Fruit fly (Drosophila melanogaster) whole organism, embryonic: ENCODE measurements around the gene CG32700.
A peak's percentile ranks its signal among the peaks of the same experiment; 100 is the strongest.

Experiments
- Atf-2 ChIP-seq: fragments of 200-800 bp; sonication (Bioruptor generic); optimal IDR thresholded peaks from 2 replicates; lab custom pipeline; 2016; ENCODE audit warnings: missing biosample characterization, missing genetic modification characterization
- Atf6 ChIP-seq: fragments of 200-800 bp; sonication (Bioruptor generic); IDR thresholded peaks from 2 replicates; pipeline ENCODE4 v1.3.6; 2022; ENCODE audit warnings: missing biosample characterization, missing genetic modification characterization
- B-H1 ChIP-seq: fragments of 200-800 bp; sonication (Bioruptor generic); IDR thresholded peaks from 3 replicates; pipeline ENCODE4 v1.3.6; 2022; ENCODE audit warnings: missing biosample characterization, missing genetic modification characterization
- BtbVII ChIP-seq: fragments of 200-800 bp; sonication (Bioruptor generic); optimal IDR thresholded peaks from 3 replicates; lab custom pipeline; 2017; ENCODE audit warnings: missing biosample characterization, mild to moderate bottlenecking, missing genetic modification characterization
- CG10431 ChIP-seq: fragments of 200-800 bp; sonication (Bioruptor generic); optimal IDR thresholded peaks from 3 replicates; lab custom pipeline; 2018; ENCODE audit warnings: missing biosample characterization, mild to moderate bottlenecking, missing genetic modification characterization
- CG11504 ChIP-seq: fragments of 200-800 bp; sonication (Bioruptor generic); optimal IDR thresholded peaks from 3 replicates; lab custom pipeline; 2019; ENCODE audit warnings: missing biosample characterization, mild to moderate bottlenecking, missing genetic modification characterization, moderate library complexity
- CG11560 ChIP-seq: fragments of 200-800 bp; sonication (Bioruptor generic); IDR thresholded peaks from 3 replicates; pipeline ENCODE4 v1.3.6; 2022; ENCODE audit warnings: missing biosample characterization, missing genetic modification characterization
- CG13123 ChIP-seq: fragments of 200-800 bp; sonication (Bioruptor generic); optimal IDR thresholded peaks from 2 replicates; lab custom pipeline; 2016; ENCODE audit warnings: missing biosample characterization, missing genetic modification characterization
- CG13296 ChIP-seq: fragments of 200-800 bp; sonication (Bioruptor generic); optimal IDR thresholded peaks from 3 replicates; lab custom pipeline; 2018; ENCODE audit warnings: missing biosample characterization, mild to moderate bottlenecking, missing genetic modification characterization
- CG13894 ChIP-seq: fragments of 200-800 bp; sonication (Bioruptor generic); optimal IDR thresholded peaks from 3 replicates; lab custom pipeline; 2018; ENCODE audit warnings: missing biosample characterization, mild to moderate bottlenecking, missing genetic modification characterization, moderate library complexity
- CG14965 ChIP-seq: fragments of 200-800 bp; sonication (Bioruptor generic); optimal IDR thresholded peaks from 2 replicates; lab custom pipeline; 2016; ENCODE audit warnings: missing biosample characterization, missing genetic modification characterization, borderline replicate concordance
- CG15601 ChIP-seq: fragments of 200-800 bp; sonication (Bioruptor generic); optimal IDR thresholded peaks from 3 replicates; lab custom pipeline; 2019; ENCODE audit warnings: missing biosample characterization, mild to moderate bottlenecking, missing genetic modification characterization, moderate library complexity
- CG1792 ChIP-seq: fragments of 200-800 bp; sonication (Bioruptor generic); optimal IDR thresholded peaks from 2 replicates; lab custom pipeline; 2016; ENCODE audit warnings: missing biosample characterization, missing genetic modification characterization
- CG18011 ChIP-seq: fragments of 200-800 bp; sonication (Bioruptor generic); optimal IDR thresholded peaks from 2 replicates; lab custom pipeline; 2017; ENCODE audit warnings: missing biosample characterization, missing genetic modification characterization, mild to moderate bottlenecking, moderate library complexity, missing genotype
- CG2120 ChIP-seq: fragments of 200-800 bp; sonication (Bioruptor generic); optimal IDR thresholded peaks from 3 replicates; lab custom pipeline; 2016; ENCODE audit warnings: missing biosample characterization, missing genetic modification characterization
- CG2712 ChIP-seq: fragments of 200-800 bp; optimal IDR thresholded peaks from 3 replicates; lab custom pipeline; 2019; ENCODE audit warnings: missing biosample characterization, mild to moderate bottlenecking, missing genetic modification characterization, moderate library complexity
- CG31441 ChIP-seq: fragments of 200-800 bp; sonication (Bioruptor generic); IDR thresholded peaks from 2 replicates; pipeline ENCODE4 v1.3.6; 2022; ENCODE audit warnings: missing biosample characterization, missing genetic modification characterization
- CG34224 ChIP-seq: fragments of 200-800 bp; sonication (Bioruptor generic); IDR thresholded peaks from 3 replicates; pipeline ENCODE4 v1.3.6; 2022; ENCODE audit warnings: missing biosample characterization, missing genetic modification characterization; ENCODE audit not compliant: partially characterized antibody
- CG3995 ChIP-seq: fragments of 200-800 bp; sonication (Bioruptor generic); optimal IDR thresholded peaks from 3 replicates; lab custom pipeline; 2016; ENCODE audit warnings: missing biosample characterization, missing genetic modification characterization
- CG4820 ChIP-seq: fragments of 200-800 bp; sonication (Bioruptor generic); optimal IDR thresholded peaks from 3 replicates; lab custom pipeline; 2016; ENCODE audit warnings: missing biosample characterization, missing genetic modification characterization
- CG4854 ChIP-seq: fragments of 200-800 bp; sonication (Bioruptor generic); optimal IDR thresholded peaks from 2 replicates; lab custom pipeline; 2016; ENCODE audit warnings: missing biosample characterization, missing genetic modification characterization, inconsistent platforms
- CG6254 ChIP-seq: fragments of 200-800 bp; sonication (Bioruptor generic); optimal IDR thresholded peaks from 3 replicates; lab custom pipeline; 2017; ENCODE audit warnings: mild to moderate bottlenecking, missing biosample characterization, missing genetic modification reagents, missing genetic modification characterization
- CG6654 ChIP-seq: fragments of 200-800 bp; sonication (Bioruptor generic); optimal IDR thresholded peaks from 2 replicates; lab custom pipeline; 2017; ENCODE audit warnings: missing biosample characterization, mild to moderate bottlenecking, missing genetic modification characterization
- CG7372 ChIP-seq: fragments of 200-800 bp; sonication (Bioruptor generic); IDR thresholded peaks from 2 replicates; pipeline ENCODE4 v1.3.6; 2022; ENCODE audit warnings: missing biosample characterization, missing genetic modification characterization
- CG7987 ChIP-seq: fragments of 200-800 bp; sonication (Bioruptor generic); optimal IDR thresholded peaks from 2 replicates; lab custom pipeline; 2018; ENCODE audit warnings: missing biosample characterization, mild to moderate bottlenecking, missing genetic modification characterization, moderate library complexity
- CG8944 ChIP-seq: fragments of 200-800 bp; sonication (Bioruptor generic); optimal IDR thresholded peaks from 3 replicates; lab custom pipeline; 2016; ENCODE audit warnings: missing biosample characterization, missing genetic modification characterization
- CG9817 ChIP-seq: fragments of 200-800 bp; sonication (Bioruptor generic); optimal IDR thresholded peaks from 2 replicates; lab custom pipeline; 2018; ENCODE audit warnings: missing biosample characterization, mild to moderate bottlenecking, missing genetic modification characterization, moderate library complexity
- E2f1 ChIP-seq: fragments of 200-800 bp; sonication (Bioruptor generic); IDR thresholded peaks from 2 replicates; pipeline ENCODE4 v1.3.6; 2022; ENCODE audit warnings: missing biosample characterization, missing genetic modification characterization
- Fer2 ChIP-seq: fragments of 200-800 bp; sonication (Bioruptor generic); optimal IDR thresholded peaks from 2 replicates; lab custom pipeline; 2018; ENCODE audit warnings: missing biosample characterization, mild to moderate bottlenecking, missing genetic modification characterization, moderate library complexity
- Hand ChIP-seq: fragments of 200-800 bp; sonication (Bioruptor generic); optimal IDR thresholded peaks from 2 replicates; lab custom pipeline; 2017; ENCODE audit warnings: mild to moderate bottlenecking, missing biosample characterization, missing genetic modification reagents, missing genetic modification characterization
- Jarid2 ChIP-seq: fragments of 200-800 bp; sonication (Bioruptor generic); optimal IDR thresholded peaks from 3 replicates; lab custom pipeline; 2017; ENCODE audit warnings: mild to moderate bottlenecking, missing biosample characterization, missing genetic modification reagents, missing genetic modification characterization
- MTF-1 ChIP-seq: fragments of 200-800 bp; sonication (Bioruptor generic); optimal IDR thresholded peaks from 2 replicates; lab custom pipeline; 2018; ENCODE audit warnings: missing biosample characterization, mild to moderate bottlenecking, missing genetic modification characterization, borderline replicate concordance
- Med ChIP-seq: fragments of 200-800 bp; sonication (Bioruptor generic); peaks from one replicate; lab custom pipeline; 2016; ENCODE audit warnings: missing biosample characterization, missing genetic modification characterization, mild to moderate bottlenecking, inconsistent platforms, moderate library complexity
- Myb ChIP-seq: fragments of 200-800 bp; sonication (Bioruptor generic); optimal IDR thresholded peaks from 2 replicates; lab custom pipeline; 2016; ENCODE audit warnings: missing biosample characterization, missing genetic modification characterization
- Neu2 ChIP-seq: fragments of 200-800 bp; sonication (Bioruptor generic); optimal IDR thresholded peaks from 3 replicates; lab custom pipeline; 2016; ENCODE audit warnings: missing biosample characterization, missing genetic modification characterization, borderline replicate concordance
- Usf ChIP-seq: fragments of 200-800 bp; sonication (Bioruptor generic); optimal IDR thresholded peaks from 2 replicates; lab custom pipeline; 2017; ENCODE audit warnings: missing genotype, missing biosample characterization, missing genetic modification characterization
- Xbp1 ChIP-seq: fragments of 200-800 bp; sonication (Bioruptor generic); optimal IDR thresholded peaks from 3 replicates; lab custom pipeline; 2016; ENCODE audit warnings: missing biosample characterization, mild to moderate bottlenecking, missing genetic modification characterization
- cas ChIP-seq: fragments of 200-800 bp; sonication (Bioruptor generic); IDR thresholded peaks from 2 replicates; pipeline ENCODE4 v1.3.6; 2022; ENCODE audit warnings: missing biosample characterization, missing genetic modification characterization
- dmrt99B ChIP-seq: fragments of 200-800 bp; sonication (Bioruptor generic); optimal IDR thresholded peaks from 2 replicates; lab custom pipeline; 2018; ENCODE audit warnings: missing biosample characterization, mild to moderate bottlenecking, missing genetic modification characterization, moderate library complexity
- fu2 ChIP-seq: fragments of 200-800 bp; sonication (Bioruptor generic); optimal IDR thresholded peaks from 2 replicates; lab custom pipeline; 2016; ENCODE audit warnings: missing biosample characterization, missing genetic modification characterization
- gcm ChIP-seq: fragments of 200-800 bp; sonication (Bioruptor generic); optimal IDR thresholded peaks from 2 replicates; lab custom pipeline; 2019; ENCODE audit warnings: missing biosample characterization, mild to moderate bottlenecking, missing genetic modification characterization, moderate library complexity
- gem ChIP-seq: fragments of 200-800 bp; sonication (Bioruptor generic); optimal IDR thresholded peaks from 2 replicates; lab custom pipeline; 2019; ENCODE audit warnings: missing biosample characterization, mild to moderate bottlenecking, missing genetic modification characterization, moderate library complexity
- insv ChIP-seq, 2 experiments: fragments of 200-800 bp; sonication (Bioruptor generic); optimal IDR thresholded peaks; 3 replicates each; lab custom pipeline; 2016 to 2018; ENCODE audit warnings: missing biosample characterization in 2 of 2, missing genetic modification characterization in 2 of 2
- jigr1 ChIP-seq: fragments of 200-800 bp; sonication (Bioruptor generic); IDR thresholded peaks from 3 replicates; pipeline ENCODE4 v1.3.6; 2022; ENCODE audit warnings: missing biosample characterization, missing genetic modification characterization
- ken ChIP-seq: fragments of 200-800 bp; sonication (Bioruptor generic); IDR thresholded peaks from 3 replicates; pipeline ENCODE4 v1.3.6; 2022; ENCODE audit warnings: missing biosample characterization, missing genetic modification characterization
- phol ChIP-seq: fragments of 200-800 bp; sonication (Bioruptor generic); optimal IDR thresholded peaks from 3 replicates; lab custom pipeline; 2018; ENCODE audit warnings: missing biosample characterization, mild to moderate bottlenecking, missing genetic modification characterization, moderate library complexity
- pnt ChIP-seq: fragments of 200-800 bp; sonication (Bioruptor generic); optimal IDR thresholded peaks from 3 replicates; lab custom pipeline; 2016; ENCODE audit warnings: missing biosample characterization, missing genetic modification characterization
- pros ChIP-seq: fragments of 200-800 bp; sonication (Bioruptor generic); optimal IDR thresholded peaks from 3 replicates; lab custom pipeline; 2019; ENCODE audit warnings: missing biosample characterization, mild to moderate bottlenecking, missing genetic modification characterization, moderate library complexity
- ro ChIP-seq: fragments of 200-800 bp; sonication (Bioruptor generic); IDR thresholded peaks from 2 replicates; pipeline ENCODE4 v1.3.6; 2022; ENCODE audit warnings: missing biosample characterization, missing genetic modification characterization
- slp2 ChIP-seq: fragments of 200-800 bp; sonication (Bioruptor generic); optimal IDR thresholded peaks from 2 replicates; lab custom pipeline; 2016; ENCODE audit warnings: missing biosample characterization, missing genetic modification characterization
- vvl ChIP-seq: fragments of 200-800 bp; sonication (Bioruptor generic); IDR thresholded peaks from 2 replicates; pipeline ENCODE4 v1.3.6; 2022; ENCODE audit warnings: missing biosample characterization, missing genetic modification characterization

Gene CG32700

DNA sequence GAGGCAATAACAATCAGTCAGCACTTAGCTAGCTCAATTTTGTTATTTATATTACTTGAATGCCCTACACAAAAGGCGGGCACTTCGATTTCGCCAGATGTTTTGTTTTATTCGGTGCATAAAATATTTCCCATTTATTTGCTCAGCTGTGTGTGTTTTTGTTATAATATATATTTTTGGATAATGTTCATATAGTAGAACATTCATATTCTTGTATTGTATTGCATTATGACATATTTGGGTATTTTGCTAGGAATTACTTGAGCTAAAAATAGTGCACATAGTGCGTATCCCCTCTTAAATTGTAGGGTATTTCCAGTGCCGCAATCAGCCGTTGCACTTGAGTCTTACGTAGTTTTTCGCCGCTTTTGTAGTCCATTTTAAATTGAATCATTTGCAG lies 39.3 kb upstream of the CG32700 start (continued):
- TF ChIP-seq MTF-1 (GFP tag; lab: Kevin White, UChicago) (no peak), Atf6 (GFP tag; lab: Robert Waterston, UW) (0 out of 2 replicates have a peak, but pooled peaks have one; percentile 62), pnt (GFP tag; lab: Kevin White, UChicago) (peak; percentile 23), ken (GFP tag; lab: Robert Waterston, UW) (no peak), vvl (GFP tag; lab: Robert Waterston, UW) (peak; percentile 44; the same call in 1 of the 2 replicates), Usf (GFP tag; lab: Kevin White, UChicago) (no peak), slp2 (GFP tag; lab: Kevin White, UChicago) (no peak), insv (GFP tag; optimal IDR thresholded peaks at IDR 0.05; lab: Kevin White, UChicago) (no peak), CG13296 (peak; percentile 52), phol (tag; lab: Kevin White, UChicago) (peak; percentile 60), ro (GFP tag; lab: Robert Waterston, UW) (no peak), CG11560 (tag; lab: Robert Waterston, UW) (no peak), gcm (GFP tag; lab: Kevin White, UChicago) (peak; percentile 44), E2f1 (0 out of 2 replicates have a peak, but pooled peaks have one; percentile 18), CG8944 (GFP tag; lab: Kevin White, UChicago) (no peak), CG13894 (peak; percentile 13), Xbp1 (GFP tag; lab: Kevin White, UChicago) (peak; percentile 57), B-H1 (no peak), Hand (peak; percentile 0), CG4854 (GFP tag; lab: Kevin White, UChicago) (no peak), CG13123 (GFP tag; lab: Kevin White, UChicago) (no peak), BtbVII (GFP tag; lab: Kevin White, UChicago) (no peak), CG1792 (no peak), CG10431 (GFP tag; lab: Kevin White, UChicago) (no peak), Atf-2 (GFP tag; lab: Kevin White, UChicago) (no peak), CG3995 (GFP tag; lab: Kevin White, UChicago) (no peak), jigr1 (GFP tag; lab: Robert Waterston, UW) (no peak), CG6254 (GFP tag; lab: Kevin White, UChicago) (no peak), Neu2 (GFP tag; lab: Kevin White, UChicago) (no peak), Med (GFP tag; lab: Kevin White, UChicago) (peak; percentile 25), Fer2 (tag; lab: Kevin White, UChicago) (peak; percentile 30), CG2120 (peak; percentile 56), CG6654 (no peak), fu2 (no peak), cas (GFP tag; lab: Robert Waterston, UW) (no peak), CG31441 (GFP tag; lab: Robert Waterston, UW) (peak; percentile 50), dmrt99B (tag; lab: Kevin White, UChicago) (peak; percentile 72), CG4820 (GFP tag; lab: Kevin White, UChicago) (no peak), CG11504 (peak; percentile 77), Myb (GFP tag; lab: Kevin White, UChicago) (no peak), CG14965 (no peak), CG7372 (GFP tag; lab: Robert Waterston, UW) (no peak), CG34224 (GFP tag; lab: Robert Waterston, UW) (no peak), CG2712 (tag; lab: Kevin White, UChicago) (peak; percentile 58), Jarid2 (GFP tag; lab: Kevin White, UChicago) (no peak), CG9817 (tag; lab: Kevin White, UChicago) (peak; percentile 49), gem (tag; lab: Kevin White, UChicago) (peak; percentile 76), CG15601 (peak; percentile 5), CG18011 (GFP tag; lab: Kevin White, UChicago) (no peak), pros (GFP tag; lab: Kevin White, UChicago) (no peak), CG7987 (GFP tag; lab: Kevin White, UChicago) (no peak)
